Worm (Caenorhabditis elegans): ENCODE results near the gene pas-1.

DNA sequence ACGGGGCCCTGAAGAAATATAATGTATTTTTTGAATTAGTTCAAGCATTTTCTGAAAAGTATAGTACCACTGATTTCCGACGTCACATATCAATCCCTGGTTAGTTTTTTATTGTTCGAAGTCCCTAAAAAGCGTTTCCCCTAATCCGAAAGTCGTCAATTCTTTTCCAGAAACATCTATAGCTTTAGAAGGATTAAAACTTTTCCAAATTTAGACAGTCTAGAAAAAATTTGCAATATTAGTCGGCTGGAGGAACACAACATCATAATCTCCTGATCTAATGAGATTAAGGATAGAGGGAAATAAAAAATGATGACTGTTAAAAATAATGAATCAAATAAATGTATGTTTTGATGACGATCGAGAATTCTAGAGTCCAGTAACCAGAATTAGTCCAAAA lies 44.4 kb downstream of the pas-1 start:
- TF ChIP-seq sptf-1 (tag; optimal IDR thresholded peaks at IDR 0.05) = no peak
- TF ChIP-seq blmp-1 (tag; optimal IDR thresholded peaks at IDR 0.05) = no peak
- TF ChIP-seq nhr-12 (tag; optimal IDR thresholded peaks at IDR 0.05) = no peak
- TF ChIP-seq nhr-28 (tag; optimal IDR thresholded peaks at IDR 0.05) = no peak
- no peak for TF ChIP-seq nhr-237 (tag; optimal IDR thresholded peaks at IDR 0.05)
- no peak for TF ChIP-seq mep-1 (tag; optimal IDR thresholded peaks at IDR 0.05)
- no peak for TF ChIP-seq bed-3 (GFP tag; optimal IDR thresholded peaks at IDR 0.05)
- no peak for TF ChIP-seq zip-8 (tag; optimal IDR thresholded peaks at IDR 0.05)
